Fruit fly (Drosophila melanogaster) whole organism, adult: ENCODE measurements around the gene Tmx3.

Source experiments
- CG11617 ChIP-seq: fragments of 200-800 bp; sonication (Bioruptor generic); optimal IDR thresholded peaks from 2 replicates; lab custom pipeline; 2017; ENCODE audit warnings: mild to moderate bottlenecking, missing biosample characterization, missing genetic modification reagents, missing genetic modification characterization
- CG14711 ChIP-seq: fragments of 200-800 bp; sonication (Bioruptor generic); optimal IDR thresholded peaks from 2 replicates; lab custom pipeline; 2018; ENCODE audit warnings: missing biosample characterization, mild to moderate bottlenecking, missing genetic modification characterization, moderate library complexity
- CG33017 ChIP-seq: fragments of 200-800 bp; sonication (Bioruptor generic); optimal IDR thresholded peaks from 2 replicates; lab custom pipeline; 2018; ENCODE audit warnings: missing biosample characterization, mild to moderate bottlenecking, missing genetic modification characterization, moderate library complexity
- CG7045 ChIP-seq: fragments of 200-800 bp; sonication (Bioruptor generic); optimal IDR thresholded peaks from 2 replicates; lab custom pipeline; 2017; ENCODE audit warnings: missing biosample characterization, mild to moderate bottlenecking, missing genetic modification characterization
- CG7101 ChIP-seq: fragments of 200-800 bp; sonication (Bioruptor generic); optimal IDR thresholded peaks from 2 replicates; lab custom pipeline; 2018; ENCODE audit warnings: missing biosample characterization, mild to moderate bottlenecking, missing genetic modification characterization, moderate library complexity
- Crg-1 ChIP-seq: fragments of 200-800 bp; sonication (Bioruptor generic); optimal IDR thresholded peaks from 2 replicates; lab custom pipeline; 2016; ENCODE audit warnings: missing biosample characterization, missing genetic modification characterization
- cic ChIP-seq: fragments of 200-800 bp; sonication (Bioruptor generic); optimal IDR thresholded peaks from 2 replicates; lab custom pipeline; 2017; ENCODE audit warnings: missing biosample characterization, mild to moderate bottlenecking, missing genetic modification characterization, moderate library complexity
- cnc ChIP-seq, 2 experiments: fragments of >200 bp; optimal IDR thresholded peaks; 2 replicates each; lab custom pipeline; 2017
- kay ChIP-seq: fragments of 200-800 bp; sonication (Bioruptor generic); peaks from one replicate; lab custom pipeline; 2016; ENCODE audit warnings: missing biosample characterization, missing genetic modification characterization, borderline replicate concordance
- ovo ChIP-seq: fragments of 200-800 bp; sonication (Bioruptor generic); optimal IDR thresholded peaks from 2 replicates; lab custom pipeline; 2016; ENCODE audit warnings: missing biosample characterization, missing genetic modification characterization
- pad ChIP-seq: fragments of 200-800 bp; sonication (Bioruptor generic); optimal IDR thresholded peaks from 3 replicates; lab custom pipeline; 2017; ENCODE audit warnings: missing biosample characterization, missing genetic modification characterization, mild to moderate bottlenecking, moderate library complexity, missing genetic modification reagents
- tj ChIP-seq: fragments of 200-800 bp; sonication (Bioruptor generic); optimal IDR thresholded peaks from 3 replicates; lab custom pipeline; 2017; ENCODE audit warnings: missing biosample characterization, mild to moderate bottlenecking, missing genetic modification characterization, moderate library complexity
- toe ChIP-seq: fragments of 200-800 bp; sonication (Bioruptor generic); optimal IDR thresholded peaks from 2 replicates; lab custom pipeline; 2016; ENCODE audit warnings: missing biosample characterization, missing genetic modification characterization

DNA sequence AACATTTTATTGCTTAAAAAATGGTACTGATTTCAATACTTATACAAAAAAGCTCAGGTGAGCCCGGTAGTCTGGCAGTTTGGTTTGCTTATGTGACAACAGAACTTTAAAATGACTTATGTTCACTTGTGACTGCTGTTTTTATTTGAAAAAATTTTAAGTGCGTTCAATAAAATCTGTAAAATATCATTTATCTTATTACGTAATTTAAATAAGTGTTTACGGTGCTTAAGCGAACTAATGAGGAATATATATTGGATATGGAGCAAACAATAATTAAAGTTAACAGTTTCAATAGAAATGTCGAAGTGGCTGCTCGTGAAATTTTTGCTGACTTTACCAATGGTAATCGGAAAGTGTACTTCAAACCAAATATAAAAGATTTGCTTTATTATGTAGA is 27.9 kb upstream of the Tmx3 start, which contains the start of gene dls:
- TF ChIP-seq tj (GFP tag; lab: Kevin White, UChicago) (no peak), toe (GFP tag; lab: Kevin White, UChicago) (no peak), cic (no peak), cnc (optimal IDR thresholded peaks at IDR 0.05; lab: Kevin White, UChicago) (no peak), CG7101 (tag; lab: Kevin White, UChicago) (no peak), ovo (no peak), CG7045 (no peak), pad (GFP tag; lab: Kevin White, UChicago) (no peak), CG11617 (GFP tag; lab: Kevin White, UChicago) (no peak), Crg-1 (GFP tag; lab: Kevin White, UChicago) (no peak), kay (no peak), CG33017 (tag; lab: Kevin White, UChicago) (no peak), CG14711 (tag; lab: Kevin White, UChicago) (no peak)
